Fruit fly (Drosophila melanogaster) whole organism, wandering third instar larva: ENCODE measurements around the gene tau.

Source experiments
- CG32264 ChIP-seq: fragments of 200-800 bp; sonication (Bioruptor generic); optimal IDR thresholded peaks from 2 replicates; lab custom pipeline; 2016; ENCODE audit warnings: missing biosample characterization, missing genetic modification characterization
- Dfd ChIP-seq: fragments of >200 bp; optimal IDR thresholded peaks from 2 replicates; lab custom pipeline; 2017; ENCODE audit warnings: missing biosample characterization, missing genetic modification characterization
- Hnf4 ChIP-seq: fragments of 200-800 bp; sonication (Bioruptor generic); optimal IDR thresholded peaks from 2 replicates; lab custom pipeline; 2016; ENCODE audit warnings: missing biosample characterization, mild to moderate bottlenecking, missing genetic modification characterization
- Myc ChIP-seq: fragments of >200 bp; optimal IDR thresholded peaks from 2 replicates; lab custom pipeline; 2017
- br ChIP-seq: fragments of 200-800 bp; sonication (Bioruptor generic); optimal IDR thresholded peaks from 2 replicates; lab custom pipeline; 2016; ENCODE audit warnings: missing biosample characterization, missing genetic modification characterization
- brk ChIP-seq: fragments of 200-800 bp; sonication (Bioruptor generic); optimal IDR thresholded peaks from 2 replicates; lab custom pipeline; 2016; ENCODE audit warnings: missing biosample characterization, mild to moderate bottlenecking, missing genetic modification characterization
- ey ChIP-seq: fragments of 200-800 bp; sonication (Bioruptor generic); optimal IDR thresholded peaks from 2 replicates; lab custom pipeline; 2016; ENCODE audit warnings: missing biosample characterization, missing genetic modification characterization
- foxo ChIP-seq, 2 experiments: fragments of 200-800 bp; sonication (Bioruptor generic); optimal IDR thresholded peaks; 2 replicates in 1 of 2; 3 replicates in 1 of 2; lab custom pipeline; 2016 to 2017; ENCODE audit warnings: missing biosample characterization in 2 of 2, missing genetic modification characterization in 2 of 2
- h ChIP-seq: fragments of 200-800 bp; sonication (Bioruptor generic); optimal IDR thresholded peaks from 3 replicates; lab custom pipeline; 2016; ENCODE audit warnings: missing biosample characterization, mild to moderate bottlenecking, missing genetic modification characterization
- lola ChIP-seq: fragments of >200 bp; optimal IDR thresholded peaks from 2 replicates; lab custom pipeline; 2017; ENCODE audit warnings: missing biosample characterization, missing genetic modification characterization
- pan ChIP-seq: fragments of >200 bp; optimal IDR thresholded peaks from 2 replicates; lab custom pipeline; 2017
- psq ChIP-seq: fragments of 200-800 bp; sonication (Bioruptor generic); optimal IDR thresholded peaks from 3 replicates; lab custom pipeline; 2017; ENCODE audit warnings: missing biosample characterization, mild to moderate bottlenecking, missing genetic modification characterization, moderate library complexity
- rgr ChIP-seq: fragments of 200-800 bp; sonication (Bioruptor generic); optimal IDR thresholded peaks from 3 replicates; lab custom pipeline; 2016; ENCODE audit warnings: missing biosample characterization, mild to moderate bottlenecking, missing genetic modification characterization
- sv ChIP-seq: fragments of 200-800 bp; sonication (Bioruptor generic); optimal IDR thresholded peaks from 3 replicates; lab custom pipeline; 2016; ENCODE audit warnings: missing biosample characterization, missing genetic modification characterization

DNA sequence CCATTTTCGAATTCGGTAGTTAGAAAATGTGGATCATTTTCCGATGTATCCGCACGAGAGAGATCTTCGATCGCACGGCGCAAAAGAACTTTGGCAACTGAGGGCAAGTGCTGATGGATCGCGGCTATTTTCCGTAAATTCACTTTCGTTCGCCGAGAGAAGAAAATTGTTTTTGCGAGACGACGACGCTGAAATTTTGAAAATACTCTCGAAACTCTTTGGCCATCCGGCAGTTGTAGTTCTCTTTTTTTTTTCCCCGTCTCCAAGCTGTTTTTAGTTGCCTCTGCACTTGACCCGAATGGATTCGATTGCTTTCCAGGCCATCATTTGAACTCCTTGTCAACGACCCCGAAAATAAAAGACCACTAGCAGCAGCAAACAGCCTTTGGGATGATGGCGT lies 30.9 kb downstream of the tau start, which contains the start of gene CG5612:
- TF ChIP-seq rgr (GFP tag; lab: Kevin White, UChicago) (no peak), pan (no peak), Dfd (no peak), foxo (GFP tag; optimal IDR thresholded peaks at IDR 0.05; lab: Kevin White, UChicago) (no peak), brk (GFP tag; lab: Kevin White, UChicago) (no peak), br (GFP tag; lab: Kevin White, UChicago) (no peak), h (GFP tag; lab: Kevin White, UChicago) (no peak), sv (no peak), lola (GFP tag; lab: Kevin White, UChicago) (no peak), CG32264 (no peak), Hnf4 (no peak), psq (GFP tag; lab: Kevin White, UChicago) (no peak), ey (no peak), Myc (lab: Kevin White, UChicago) (no peak)
